Worm (Caenorhabditis elegans): ENCODE data around the gene F21C10.10.

DNA sequence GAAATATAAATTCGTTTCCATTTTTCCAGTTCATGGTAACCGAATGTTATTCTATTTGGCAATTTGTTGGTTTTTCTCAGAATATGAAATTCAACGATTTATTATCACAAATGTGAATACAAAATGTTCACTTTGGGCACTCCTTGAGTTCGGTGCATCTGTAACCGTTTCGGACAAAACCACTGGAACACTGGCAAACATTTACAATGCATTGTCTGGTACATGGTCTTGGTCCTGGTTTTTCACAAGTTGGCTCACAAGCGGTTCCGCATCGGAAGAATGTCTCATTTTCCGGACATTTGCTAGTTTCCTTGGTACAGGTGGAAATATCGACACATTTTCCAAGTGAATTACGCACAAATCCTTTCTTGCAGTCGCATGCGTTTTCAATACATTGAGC lies 42.8 kb upstream of the F21C10.10 start:
- no peak for TF ChIP-seq W03F9.2 (tag; optimal IDR thresholded peaks at IDR 0.05)
- TF ChIP-seq him-1 (tag; optimal IDR thresholded peaks at IDR 0.05) = no peak

Data from whole organism, L4/young adult.